Worm (Caenorhabditis elegans): ENCODE data around the gene hach-1.

- TF ChIP-seq fkh-10 (GFP tag; optimal IDR thresholded peaks at IDR 0.05) (no peak), tbx-2 (tag; optimal IDR thresholded peaks at IDR 0.05) (no peak), ets-4 (tag; optimal IDR thresholded peaks at IDR 0.05) (no peak), F13H6.1 (tag; optimal IDR thresholded peaks at IDR 0.05) (no peak), tbx-7 (tag; optimal IDR thresholded peaks at IDR 0.05) (no peak)
These were observed 4.4 kb upstream of the hach-1 start for ce11 chrIII:5550844-5551243.

Data from whole organism, late embryonic.